Fruit fly (Drosophila melanogaster): ENCODE results near the gene GstO1.

DNA sequence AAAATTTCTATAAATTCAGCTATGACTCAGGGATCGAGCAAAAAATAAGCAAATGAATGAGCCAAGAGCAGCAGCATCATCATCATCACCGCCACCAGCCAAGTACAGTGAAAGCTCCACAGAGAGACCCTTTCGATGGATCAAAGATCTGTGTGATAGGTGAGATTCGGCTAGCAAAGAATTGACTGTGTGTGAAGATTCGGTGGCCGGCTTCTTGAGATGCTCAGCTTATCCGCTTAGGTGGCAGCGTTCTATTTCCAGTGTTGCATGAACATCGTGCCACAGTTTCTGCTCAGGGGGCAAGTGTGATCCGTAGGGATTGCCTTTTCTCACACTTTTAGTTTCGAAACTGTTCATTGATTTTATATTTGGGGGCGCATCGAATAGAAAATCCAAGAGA, 28.5 kb upstream of the GstO1 start:
- TF ChIP-seq pan (optimal IDR thresholded peaks at IDR 0.05) (no peak), Dll (optimal IDR thresholded peaks at IDR 0.05) (no peak), CG8478 (optimal IDR thresholded peaks at IDR 0.05) (no peak), EcR (GFP tag; optimal IDR thresholded peaks at IDR 0.05) (no peak), psq (optimal IDR thresholded peaks at IDR 0.05) (no peak)

All from whole organism.